Worm (Caenorhabditis elegans) whole organism, midembryonic: ENCODE results near the gene cutl-25.
A peak's percentile ranks its signal among the peaks of the same experiment; 100 is the strongest.

ENCODE experiments used
- T22C8.4 ChIP-seq: fragments of 200-800 bp; sonication (Bioruptor generic); IDR thresholded peaks from 2 replicates; pipeline ENCODE4 v1.3.6; 2022; ENCODE audit warnings: missing genetic modification characterization, missing compliant biosample characterization
- med-1 ChIP-seq: sonication (generic microtip); optimal IDR thresholded peaks from 2 replicates; lab custom pipeline; 2017; ENCODE audit warnings: missing genetic modification characterization, mild to moderate bottlenecking, missing compliant biosample characterization, antibody characterized with exemption, missing genetic modification reagents; ENCODE audit not compliant: insufficient read depth
- ref-1 ChIP-seq: fragments of 200-800 bp; sonication (Bioruptor generic); conservative IDR thresholded peaks from 2 replicates; pipeline ENCODE4 v1.3.6; 2022; ENCODE audit warnings: missing genetic modification reagents, missing genetic modification characterization, missing compliant biosample characterization
- tab-1 ChIP-seq: fragments of 200-800 bp; sonication (Bioruptor generic); IDR thresholded peaks from 2 replicates; pipeline ENCODE4 v1.3.6; 2022; ENCODE audit warnings: missing genetic modification characterization, missing compliant biosample characterization
- ztf-23 ChIP-seq: fragments of 200-800 bp; sonication (Bioruptor generic); IDR thresholded peaks from 2 replicates; pipeline ENCODE4 v1.3.6; 2022; ENCODE audit warnings: missing genetic modification reagents, missing genetic modification characterization, missing compliant biosample characterization
- ztf-29 ChIP-seq: fragments of 200-800 bp; sonication (Bioruptor generic); IDR thresholded peaks from 2 replicates; pipeline ENCODE4 v1.3.6; 2022; ENCODE audit warnings: missing genetic modification reagents, missing genetic modification characterization, missing compliant biosample characterization

The cutl-25 gene

DNA sequence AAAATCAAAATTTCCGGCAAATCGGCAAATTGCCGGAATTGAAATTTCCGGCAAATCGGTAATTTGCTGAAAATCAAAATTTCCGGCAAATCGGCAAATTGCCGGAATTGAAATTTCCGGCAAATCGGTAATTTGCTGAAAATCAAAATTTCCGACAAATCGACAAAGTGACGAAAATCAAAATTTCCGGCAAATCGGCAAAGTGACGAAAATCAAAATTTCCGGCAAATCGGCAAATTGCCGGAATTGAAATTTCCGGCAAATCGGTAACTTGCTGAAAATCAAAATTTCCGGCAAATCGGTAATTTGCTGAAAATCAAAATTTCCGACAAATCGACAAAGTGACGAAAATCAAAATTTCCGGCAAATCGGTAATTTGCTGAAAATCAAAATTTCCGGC, 35.3 kb downstream of the cutl-25 start:
- 0 out of 2 replicates have a peak, but pooled peaks have one; percentile 12 for TF ChIP-seq tab-1 (GFP tag; lab: Robert Waterston, UW)
- 0 out of 2 replicates have a peak, but pooled peaks have one; percentile 6 for TF ChIP-seq ref-1 (GFP tag; lab: Robert Waterston, UW)
- TF ChIP-seq ztf-23 = 0 out of 2 replicates have a peak, but pooled peaks have one; percentile 48

DNA sequence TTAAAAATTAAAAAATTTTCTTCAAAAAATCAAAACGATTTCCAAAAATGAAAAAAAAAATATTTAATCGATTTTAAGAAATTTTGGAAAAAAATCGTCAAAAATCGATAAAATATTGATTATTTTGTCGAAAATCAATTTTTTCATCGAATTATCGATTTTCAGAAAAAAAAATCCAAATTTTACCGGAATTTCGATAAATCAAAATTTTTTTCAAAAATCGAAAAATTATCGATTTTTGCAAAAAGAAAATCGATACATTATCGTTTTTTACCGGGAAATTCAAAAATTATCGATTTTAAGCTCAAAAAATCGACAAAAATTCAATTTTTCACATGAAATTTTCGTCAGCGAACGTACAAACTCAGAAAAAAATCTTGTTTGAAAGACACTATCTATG, 51.7 kb downstream of the cutl-25 start:
- no peak for TF ChIP-seq ztf-29 (GFP tag; lab: Robert Waterston, UW)
- TF ChIP-seq T22C8.4 (GFP tag; lab: Robert Waterston, UW) = peak; percentile 72
- no peak for TF ChIP-seq med-1 (GFP tag; lab: Kevin White, UChicago)

DNA sequence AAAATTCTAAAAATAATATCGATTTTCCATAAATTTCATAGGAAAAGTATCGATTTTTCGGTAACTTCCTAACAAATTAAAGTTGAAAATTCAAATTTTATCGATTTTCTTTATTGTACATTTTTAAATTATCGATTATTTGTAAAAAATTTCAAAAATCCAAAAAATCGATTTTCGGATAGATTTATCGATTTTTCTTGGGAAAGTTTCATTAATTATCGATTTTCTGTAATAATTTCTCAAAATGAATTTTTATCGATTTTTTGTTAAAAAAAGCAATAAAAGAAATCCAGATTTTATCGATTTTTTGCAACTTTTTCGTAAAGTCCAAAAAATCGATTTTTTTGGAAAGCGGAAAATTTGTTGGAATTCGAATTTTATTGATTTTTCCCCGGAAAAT, 53.0 kb downstream of the cutl-25 start:
- peak; percentile 90 for TF ChIP-seq T22C8.4 (GFP tag; lab: Robert Waterston, UW)
- no peak for TF ChIP-seq tab-1 (GFP tag; lab: Robert Waterston, UW)
